Fruit fly (Drosophila melanogaster) whole organism, embryonic: Measurements from ENCODE around the gene Cpr30F.

ENCODE experiments used
- Atf3 ChIP-seq: fragments of 200-800 bp; sonication (Bioruptor generic); optimal IDR thresholded peaks from 3 replicates; lab custom pipeline; 2016; ENCODE audit warnings: missing biosample characterization, missing genetic modification characterization
- CG10366 ChIP-seq: fragments of 200-800 bp; sonication (Bioruptor generic); IDR thresholded peaks from 2 replicates; pipeline ENCODE4 v1.3.6; 2022; ENCODE audit warnings: missing biosample characterization, missing genetic modification characterization
- CG10565 ChIP-seq: fragments of 200-800 bp; sonication (Bioruptor generic); optimal IDR thresholded peaks from 3 replicates; lab custom pipeline; 2016; ENCODE audit warnings: missing biosample characterization, mild to moderate bottlenecking, missing genetic modification characterization
- CG10959 ChIP-seq: fragments of 200-800 bp; sonication (Bioruptor generic); IDR thresholded peaks from 2 replicates; pipeline ENCODE4 v1.3.6; 2022; ENCODE audit warnings: missing biosample characterization, missing genetic modification characterization
- CG11085 ChIP-seq: fragments of 200-800 bp; sonication (Bioruptor generic); IDR thresholded peaks from 2 replicates; pipeline ENCODE4 v1.3.6; 2022; ENCODE audit warnings: missing biosample characterization, missing genetic modification characterization
- CG11398 ChIP-seq: fragments of 200-800 bp; sonication (Bioruptor generic); optimal IDR thresholded peaks from 2 replicates; lab custom pipeline; 2016; ENCODE audit warnings: missing biosample characterization, missing genetic modification characterization
- CG12219 ChIP-seq: fragments of 200-800 bp; sonication (Bioruptor generic); optimal IDR thresholded peaks from 3 replicates; lab custom pipeline; 2018; ENCODE audit warnings: missing biosample characterization, mild to moderate bottlenecking, missing genetic modification characterization
- CG14860 ChIP-seq: fragments of 200-800 bp; sonication (Bioruptor generic); IDR thresholded peaks from 3 replicates; pipeline ENCODE4 v1.3.6; 2022; ENCODE audit warnings: missing biosample characterization, missing genetic modification characterization; ENCODE audit not compliant: partially characterized antibody
- CG16779 ChIP-seq: fragments of 200-800 bp; sonication (Bioruptor generic); IDR thresholded peaks from 2 replicates; pipeline ENCODE4 v1.3.6; 2022; ENCODE audit warnings: missing biosample characterization, missing genetic modification characterization
- CG17612 ChIP-seq: fragments of 200-800 bp; sonication (Bioruptor generic); IDR thresholded peaks from 2 replicates; pipeline ENCODE4 v1.3.6; 2022; ENCODE audit warnings: missing biosample characterization, missing genetic modification characterization
- CG17829 ChIP-seq: fragments of 200-800 bp; optimal IDR thresholded peaks from 2 replicates; lab custom pipeline; 2019; ENCODE audit warnings: missing biosample characterization, mild to moderate bottlenecking, missing genetic modification characterization, moderate library complexity
- CG2875 ChIP-seq: fragments of 200-800 bp; sonication (Bioruptor generic); optimal IDR thresholded peaks from 2 replicates; lab custom pipeline; 2017; ENCODE audit warnings: missing biosample characterization, mild to moderate bottlenecking, missing genetic modification characterization, missing genetic modification reagents
- CG30020 ChIP-seq: fragments of 200-800 bp; optimal IDR thresholded peaks from 2 replicates; lab custom pipeline; 2019; ENCODE audit warnings: missing biosample characterization, mild to moderate bottlenecking, missing genetic modification characterization, moderate library complexity
- CG3065 ChIP-seq: fragments of 200-800 bp; sonication (Bioruptor generic); optimal IDR thresholded peaks from 2 replicates; lab custom pipeline; 2016; ENCODE audit warnings: missing biosample characterization, missing genetic modification characterization
- CG3838 ChIP-seq: fragments of 200-800 bp; sonication (Bioruptor generic); optimal IDR thresholded peaks from 3 replicates; lab custom pipeline; 2016; ENCODE audit warnings: missing biosample characterization, missing genetic modification characterization
- CG6272 ChIP-seq: fragments of 200-800 bp; sonication (Bioruptor generic); IDR thresholded peaks from 2 replicates; pipeline ENCODE4 v1.3.6; 2022; ENCODE audit warnings: missing biosample characterization, missing genetic modification characterization
- CG6791 ChIP-seq: fragments of 200-800 bp; sonication (Bioruptor generic); IDR thresholded peaks from 3 replicates; pipeline ENCODE4 v1.3.6; 2022; ENCODE audit warnings: missing biosample characterization, missing genetic modification characterization; ENCODE audit not compliant: partially characterized antibody
- CG6854 ChIP-seq: fragments of 200-800 bp; sonication (Bioruptor generic); optimal IDR thresholded peaks from 3 replicates; lab custom pipeline; 2017; ENCODE audit warnings: missing biosample characterization, mild to moderate bottlenecking, missing genetic modification characterization
- CG8478 ChIP-seq: fragments of >200 bp; optimal IDR thresholded peaks from 2 replicates; lab custom pipeline; 2018
- Dbx ChIP-seq: fragments of 200-800 bp; sonication (Bioruptor generic); IDR thresholded peaks from 3 replicates; pipeline ENCODE4 v1.3.6; 2022; ENCODE audit warnings: missing biosample characterization, missing genetic modification characterization
- Dll ChIP-seq: fragments of 200-800 bp; sonication (Bioruptor generic); IDR thresholded peaks from 4 replicates; pipeline ENCODE4 v1.3.6; 2022; ENCODE audit warnings: missing biosample characterization, missing genetic modification characterization; ENCODE audit not compliant: partially characterized antibody
- Elba2 ChIP-seq: fragments of 200-800 bp; sonication (Bioruptor generic); optimal IDR thresholded peaks from 3 replicates; lab custom pipeline; 2016; ENCODE audit warnings: missing biosample characterization, missing genetic modification characterization
- H2.0 ChIP-seq: fragments of 200-800 bp; sonication (Bioruptor generic); IDR thresholded peaks from 2 replicates; pipeline ENCODE4 v1.3.6; 2022; ENCODE audit warnings: missing biosample characterization, missing genetic modification characterization
- HHEX ChIP-seq: fragments of 200-800 bp; sonication (Bioruptor generic); optimal IDR thresholded peaks from 3 replicates; lab custom pipeline; 2017; ENCODE audit warnings: missing biosample characterization, mild to moderate bottlenecking, missing genetic modification characterization, missing genetic modification reagents
- Hsf ChIP-seq: fragments of 200-800 bp; sonication (Bioruptor generic); optimal IDR thresholded peaks from 3 replicates; lab custom pipeline; 2016; ENCODE audit warnings: missing biosample characterization, missing genetic modification characterization
- NC2α ChIP-seq: fragments of 200-800 bp; sonication (Bioruptor generic); optimal IDR thresholded peaks from 2 replicates; lab custom pipeline; 2016; ENCODE audit warnings: missing biosample characterization, missing genetic modification characterization
- Nf-YC ChIP-seq: fragments of 200-800 bp; optimal IDR thresholded peaks from 3 replicates; lab custom pipeline; 2019; ENCODE audit warnings: missing biosample characterization, mild to moderate bottlenecking, missing genetic modification characterization, moderate library complexity
- Pdp1 ChIP-seq, 2 experiments: fragments of 200-800 bp; sonication (Bioruptor generic); optimal IDR thresholded peaks; 3 replicates each; lab custom pipeline; 2016; ENCODE audit warnings: missing biosample characterization in 2 of 2, missing genetic modification characterization in 2 of 2, mild to moderate bottlenecking in 1 of 2, moderate library complexity in 1 of 2
- Sox102F ChIP-seq: fragments of 200-800 bp; sonication (Bioruptor generic); optimal IDR thresholded peaks from 2 replicates; lab custom pipeline; 2018; ENCODE audit warnings: missing biosample characterization, mild to moderate bottlenecking, missing genetic modification characterization, moderate library complexity
- Sry-β ChIP-seq: fragments of 200-800 bp; sonication (Bioruptor generic); optimal IDR thresholded peaks from 2 replicates; lab custom pipeline; 2018; ENCODE audit warnings: missing biosample characterization, mild to moderate bottlenecking, missing genetic modification characterization, moderate library complexity
- al ChIP-seq: fragments of 200-800 bp; sonication (Bioruptor generic); IDR thresholded peaks from 2 replicates; pipeline ENCODE4 v1.3.6; 2022; ENCODE audit warnings: missing biosample characterization, missing genetic modification characterization
- ap ChIP-seq: fragments of 200-800 bp; sonication (Bioruptor generic); IDR thresholded peaks from 2 replicates; pipeline ENCODE4 v1.3.6; 2022; ENCODE audit warnings: missing biosample characterization, missing genetic modification characterization
- ase ChIP-seq: fragments of 200-800 bp; sonication (Bioruptor generic); IDR thresholded peaks from 3 replicates; pipeline ENCODE4 v1.3.6; 2022; ENCODE audit warnings: missing biosample characterization, missing genetic modification characterization
- bab2 ChIP-seq: fragments of 200-800 bp; sonication (Bioruptor generic); optimal IDR thresholded peaks from 2 replicates; lab custom pipeline; 2016; ENCODE audit warnings: missing biosample characterization, missing genetic modification characterization
- btn ChIP-seq: fragments of 200-800 bp; sonication (Bioruptor generic); optimal IDR thresholded peaks from 2 replicates; lab custom pipeline; 2016; ENCODE audit warnings: missing biosample characterization, missing genetic modification characterization
- ci ChIP-seq: fragments of 200-800 bp; sonication (Bioruptor generic); IDR thresholded peaks from 3 replicates; pipeline ENCODE4 v1.3.6; 2022; ENCODE audit warnings: missing biosample characterization, missing genetic modification characterization
- crp ChIP-seq, 2 experiments: fragments of 200-800 bp; sonication (Bioruptor generic); optimal IDR thresholded peaks; 2 replicates in 1 of 2; 3 replicates in 1 of 2; lab custom pipeline; 2017; ENCODE audit warnings: missing biosample characterization in 2 of 2, missing genetic modification characterization in 2 of 2, mild to moderate bottlenecking in 1 of 2, moderate library complexity in 1 of 2
- cwo ChIP-seq: fragments of 200-800 bp; sonication (Bioruptor generic); optimal IDR thresholded peaks from 3 replicates; lab custom pipeline; 2017; ENCODE audit warnings: missing biosample characterization, missing genetic modification characterization, mild to moderate bottlenecking, moderate library complexity, missing genetic modification reagents
- dimm ChIP-seq: fragments of 200-800 bp; sonication (Bioruptor generic); IDR thresholded peaks from 2 replicates; pipeline ENCODE4 v1.3.6; 2022; ENCODE audit warnings: missing biosample characterization, missing genetic modification characterization
- dysf ChIP-seq: fragments of 200-800 bp; sonication (Bioruptor generic); IDR thresholded peaks from 3 replicates; pipeline ENCODE4 v1.3.6; 2022; ENCODE audit warnings: missing biosample characterization, missing genetic modification characterization
- exex ChIP-seq: fragments of 200-800 bp; sonication (Bioruptor generic); optimal IDR thresholded peaks from 4 replicates; lab custom pipeline; 2018; ENCODE audit warnings: missing biosample characterization, mild to moderate bottlenecking, missing genetic modification characterization, moderate library complexity
- fd3F ChIP-seq: fragments of 200-800 bp; sonication (Bioruptor generic); optimal IDR thresholded peaks from 2 replicates; lab custom pipeline; 2018; ENCODE audit warnings: missing biosample characterization, mild to moderate bottlenecking, missing genetic modification characterization, moderate library complexity
- gce ChIP-seq: fragments of 200-800 bp; sonication (Bioruptor generic); IDR thresholded peaks from 3 replicates; pipeline ENCODE4 v1.3.6; 2022; ENCODE audit warnings: missing biosample characterization, missing genetic modification characterization
- her ChIP-seq: fragments of 200-800 bp; sonication (Bioruptor generic); optimal IDR thresholded peaks from 2 replicates; lab custom pipeline; 2016; ENCODE audit warnings: missing biosample characterization, missing genetic modification characterization
- nmo ChIP-seq: fragments of 200-800 bp; sonication (Bioruptor generic); optimal IDR thresholded peaks from 2 replicates; lab custom pipeline; 2018; ENCODE audit warnings: missing biosample characterization, mild to moderate bottlenecking, missing genetic modification characterization, moderate library complexity
- ro ChIP-seq: fragments of 200-800 bp; sonication (Bioruptor generic); IDR thresholded peaks from 2 replicates; pipeline ENCODE4 v1.3.6; 2022; ENCODE audit warnings: missing biosample characterization, missing genetic modification characterization
- sens-2 ChIP-seq: fragments of 200-800 bp; sonication (Bioruptor generic); IDR thresholded peaks from 2 replicates; pipeline ENCODE4 v1.3.6; 2022; ENCODE audit warnings: missing biosample characterization, missing genetic modification characterization
- slbo ChIP-seq: fragments of 200-800 bp; sonication (Bioruptor generic); IDR thresholded peaks from 2 replicates; pipeline ENCODE4 v1.3.6; 2022; ENCODE audit warnings: missing biosample characterization, missing genetic modification characterization
- tup ChIP-seq: fragments of 200-800 bp; sonication (Bioruptor generic); optimal IDR thresholded peaks from 2 replicates; lab custom pipeline; 2016; ENCODE audit warnings: missing biosample characterization, mild to moderate bottlenecking, missing genetic modification characterization, moderate library complexity
- twi ChIP-seq: fragments of 200-800 bp; optimal IDR thresholded peaks from 2 replicates; lab custom pipeline; 2019; ENCODE audit warnings: missing biosample characterization, mild to moderate bottlenecking, missing genetic modification characterization, moderate library complexity
- zen ChIP-seq: fragments of 200-800 bp; sonication (Bioruptor generic); optimal IDR thresholded peaks from 3 replicates; lab custom pipeline; 2018; ENCODE audit warnings: missing biosample characterization, mild to moderate bottlenecking, missing genetic modification characterization, moderate library complexity

Gene Cpr30F

dm6 chr2L:9908468-9908967 is 24.4 kb downstream of the Cpr30F start, which contains the start of gene CG13124 (continued):
- TF ChIP-seq exex (no peak), Dbx (GFP tag; lab: Robert Waterston, UW) (peak; percentile 42; the same call in 1 of the 3 replicates), sens-2 (0 out of 2 replicates have a peak, but pooled peaks have one; percentile 10), dysf (GFP tag; lab: Robert Waterston, UW) (peak; percentile 43; the same call in 2 of the 3 replicates), CG8478 (lab: Kevin White, UChicago) (no peak), HHEX (GFP tag; lab: Kevin White, UChicago) (no peak), Atf3 (GFP tag; lab: Kevin White, UChicago) (no peak), CG17612 (GFP tag; lab: Robert Waterston, UW) (no peak), CG3065 (GFP tag; lab: Kevin White, UChicago) (no peak), Sox102F (GFP tag; lab: Kevin White, UChicago) (peak; percentile 4), twi (tag; lab: Kevin White, UChicago) (no peak), dimm (GFP tag; lab: Robert Waterston, UW) (no peak), Sry-β (GFP tag; lab: Kevin White, UChicago) (no peak), Nf-YC (tag; lab: Kevin White, UChicago) (peak; percentile 10), CG14860 (GFP tag; lab: Robert Waterston, UW) (no peak), nmo (no peak), Hsf (GFP tag; lab: Kevin White, UChicago) (no peak), CG10565 (GFP tag; lab: Kevin White, UChicago) (no peak), NC2α (GFP tag; lab: Kevin White, UChicago) (no peak), CG6791 (GFP tag; lab: Robert Waterston, UW) (no peak), CG10366 (GFP tag; lab: Robert Waterston, UW) (no peak), al (GFP tag; lab: Robert Waterston, UW) (no peak), CG11398 (GFP tag; lab: Kevin White, UChicago) (no peak), her (GFP tag; lab: Kevin White, UChicago) (peak; percentile 21), tup (GFP tag; lab: Kevin White, UChicago) (no peak), fd3F (GFP tag; lab: Kevin White, UChicago) (no peak), Pdp1 (GFP tag; optimal IDR thresholded peaks at IDR 0.05; lab: Kevin White, UChicago) (peak in 1 of 2 experiments; percentile 60), CG6272 (GFP tag; lab: Robert Waterston, UW) (no peak), ap (GFP tag; lab: Robert Waterston, UW) (0 out of 2 replicates have a peak, but pooled peaks have one; percentile 22), gce (GFP tag; lab: Robert Waterston, UW) (no peak), CG6854 (GFP tag; lab: Kevin White, UChicago) (peak; percentile 42), CG16779 (GFP tag; lab: Robert Waterston, UW) (no peak), CG11085 (GFP tag; lab: Robert Waterston, UW) (no peak), H2.0 (GFP tag; lab: Robert Waterston, UW) (no peak), crp (GFP tag; optimal IDR thresholded peaks at IDR 0.05; lab: Kevin White, UChicago) (no peak), CG30020 (tag; lab: Kevin White, UChicago) (no peak), CG17829 (tag; lab: Kevin White, UChicago) (no peak), cwo (GFP tag; lab: Kevin White, UChicago) (no peak), ro (no peak), CG12219 (GFP tag; lab: Kevin White, UChicago) (peak; percentile 36), btn (no peak), slbo (GFP tag; lab: Robert Waterston, UW) (peak; percentile 49; the same call in 1 of the 2 replicates), ci (GFP tag; lab: Robert Waterston, UW) (peak; percentile 66; the same call in 2 of the 3 replicates), CG10959 (no peak), Elba2 (GFP tag; lab: Kevin White, UChicago) (no peak), zen (tag; lab: Kevin White, UChicago) (no peak), Dll (GFP tag; lab: Robert Waterston, UW) (no peak), CG3838 (no peak), CG2875 (no peak), ase (no peak), bab2 (GFP tag; lab: Kevin White, UChicago) (no peak)
